Worm (Caenorhabditis elegans) whole organism, midembryonic: ENCODE results near the gene nhr-261.

Source experiments
- T22C8.4 ChIP-seq: fragments of 200-800 bp; sonication (Bioruptor generic); IDR thresholded peaks from 2 replicates; pipeline ENCODE4 v1.3.6; 2022; ENCODE audit warnings: missing genetic modification characterization, missing compliant biosample characterization
- cog-1 ChIP-seq: sonication (generic microtip); optimal IDR thresholded peaks from 2 replicates; lab custom pipeline; 2016; ENCODE audit warnings: missing genetic modification characterization, missing compliant biosample characterization
- flt-1 ChIP-seq: fragments of 200-800 bp; sonication (Bioruptor generic); IDR thresholded peaks from 2 replicates; pipeline ENCODE4 v1.3.6; 2022; ENCODE audit warnings: missing genetic modification characterization, missing compliant biosample characterization
- klf-2 ChIP-seq: fragments of 200-800 bp; sonication (Bioruptor generic); conservative IDR thresholded peaks from 2 replicates; pipeline ENCODE4 v1.3.6; 2022; ENCODE audit warnings: missing genetic modification reagents, missing genetic modification characterization, missing compliant biosample characterization
- med-1 ChIP-seq: sonication (generic microtip); optimal IDR thresholded peaks from 2 replicates; lab custom pipeline; 2017; ENCODE audit warnings: missing genetic modification characterization, mild to moderate bottlenecking, missing compliant biosample characterization, antibody characterized with exemption, missing genetic modification reagents; ENCODE audit not compliant: insufficient read depth
- ref-1 ChIP-seq: fragments of 200-800 bp; sonication (Bioruptor generic); conservative IDR thresholded peaks from 2 replicates; pipeline ENCODE4 v1.3.6; 2022; ENCODE audit warnings: missing genetic modification reagents, missing genetic modification characterization, missing compliant biosample characterization
- tab-1 ChIP-seq: fragments of 200-800 bp; sonication (Bioruptor generic); IDR thresholded peaks from 2 replicates; pipeline ENCODE4 v1.3.6; 2022; ENCODE audit warnings: missing genetic modification characterization, missing compliant biosample characterization
- ztf-23 ChIP-seq: fragments of 200-800 bp; sonication (Bioruptor generic); IDR thresholded peaks from 2 replicates; pipeline ENCODE4 v1.3.6; 2022; ENCODE audit warnings: missing genetic modification reagents, missing genetic modification characterization, missing compliant biosample characterization
- ztf-29 ChIP-seq: fragments of 200-800 bp; sonication (Bioruptor generic); IDR thresholded peaks from 2 replicates; pipeline ENCODE4 v1.3.6; 2022; ENCODE audit warnings: missing genetic modification reagents, missing genetic modification characterization, missing compliant biosample characterization

Gene nhr-261

ce11 chrII:3862053-3862452 lies 2.5 kb downstream of the nhr-261 start:
- TF ChIP-seq ztf-23 (GFP tag; lab: Robert Waterston, UW) = no peak
- TF ChIP-seq flt-1 (GFP tag; lab: Robert Waterston, UW) = no peak
- no peak for TF ChIP-seq klf-2 (GFP tag; lab: Robert Waterston, UW)
- TF ChIP-seq T22C8.4 (GFP tag; lab: Robert Waterston, UW) = no peak
- TF ChIP-seq med-1 = no peak
- TF ChIP-seq cog-1 = no peak

DNA sequence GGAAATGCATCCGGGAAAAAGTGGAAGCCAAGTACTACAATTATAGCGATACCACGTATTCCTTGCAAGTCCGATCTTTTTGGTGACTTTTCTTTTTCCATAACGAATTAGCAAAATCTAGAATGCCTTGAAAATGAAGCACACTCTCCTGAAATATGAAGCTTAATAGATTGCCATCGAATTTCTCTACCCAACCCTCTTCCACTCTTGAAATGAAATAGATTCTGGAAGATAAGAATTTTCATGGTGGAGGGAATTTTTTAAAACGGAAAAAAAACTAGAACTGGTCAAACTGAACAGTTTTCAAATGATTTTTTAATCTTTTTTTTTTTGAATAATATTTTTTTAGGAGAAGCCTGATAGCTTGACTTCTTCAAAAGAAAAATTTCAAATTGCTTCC lies 3.7 kb downstream of the nhr-261 start, which contains the start of gene oac-11:
TSS of gene oac-11 (minus strand) at position 101 of the 400 bp plus-strand sequence.
- TF ChIP-seq flt-1 (GFP tag; lab: Robert Waterston, UW) (no peak), klf-2 (GFP tag; lab: Robert Waterston, UW) (no peak), ztf-29 (no peak), ztf-23 (GFP tag; lab: Robert Waterston, UW) (no peak), T22C8.4 (GFP tag; lab: Robert Waterston, UW) (no peak), med-1 (no peak), ref-1 (GFP tag; lab: Robert Waterston, UW) (no peak), cog-1 (no peak), tab-1 (GFP tag; lab: Robert Waterston, UW) (no peak)

DNA sequence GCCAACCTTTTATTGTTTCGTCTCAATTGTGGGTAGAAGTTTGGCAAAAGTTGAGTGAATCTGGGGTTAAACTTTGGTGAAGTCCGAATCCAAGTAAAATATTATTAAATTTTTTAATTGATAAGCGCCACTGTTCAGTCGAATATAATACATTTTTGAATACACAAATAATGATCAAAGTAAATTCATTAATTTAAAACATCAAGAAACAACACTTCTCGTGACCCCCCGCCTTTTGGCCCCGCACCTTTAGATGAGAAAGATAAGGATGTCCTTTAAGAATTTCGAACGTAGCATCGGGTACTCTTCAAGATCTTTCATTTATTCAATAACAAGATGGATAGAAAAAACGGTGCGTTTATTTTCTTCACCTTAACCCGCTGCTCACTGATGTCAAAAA lies 11.9 kb downstream of the nhr-261 start, which contains the start of gene nhr-257:
TSS of gene nhr-257 (plus strand) at position 301 of the 400 bp plus-strand sequence.
- TF ChIP-seq med-1 (no peak), cog-1 (no peak), ztf-23 (GFP tag; lab: Robert Waterston, UW) (no peak), tab-1 (GFP tag; lab: Robert Waterston, UW) (no peak), ref-1 (GFP tag; lab: Robert Waterston, UW) (no peak), T22C8.4 (GFP tag; lab: Robert Waterston, UW) (no peak), flt-1 (GFP tag; lab: Robert Waterston, UW) (no peak), klf-2 (GFP tag; lab: Robert Waterston, UW) (no peak), ztf-29 (no peak)

- no peak for TF ChIP-seq klf-2 (GFP tag; lab: Robert Waterston, UW)
- TF ChIP-seq ztf-23 (GFP tag; lab: Robert Waterston, UW) = no peak
- no peak for TF ChIP-seq flt-1 (GFP tag; lab: Robert Waterston, UW)
- TF ChIP-seq tab-1 (GFP tag; lab: Robert Waterston, UW) = no peak
- no peak for TF ChIP-seq med-1
- no peak for TF ChIP-seq ztf-29
- TF ChIP-seq cog-1 = no peak
- no peak for TF ChIP-seq ref-1 (GFP tag; lab: Robert Waterston, UW)
- no peak for TF ChIP-seq T22C8.4 (GFP tag; lab: Robert Waterston, UW)
Measured at ce11 chrII:3850655-3851054, 13.9 kb downstream of the nhr-261 start, which contains the start of gene nhr-72. Gene nhr-72 (minus strand): TSS chrII:3850755.

DNA sequence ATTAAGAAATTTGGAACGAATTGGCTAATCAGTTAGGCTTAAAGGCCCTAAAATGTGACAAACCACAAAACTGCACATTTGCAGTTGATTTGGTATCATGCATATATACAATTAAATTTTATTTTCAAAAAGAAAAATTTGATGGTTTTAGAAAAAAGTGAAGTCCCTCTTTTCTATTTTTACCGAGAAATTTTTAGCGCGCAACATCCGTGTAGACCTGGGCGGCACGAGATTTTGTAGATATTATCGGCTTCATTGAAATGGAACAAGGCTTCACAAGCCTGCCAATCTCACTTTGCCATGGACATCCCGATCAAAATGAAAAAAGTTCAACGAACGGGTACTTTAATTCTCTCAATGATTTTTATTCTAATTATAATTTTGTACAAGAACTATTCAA lies 18.5 kb downstream of the nhr-261 start, which contains the start of gene C17A2.2:
TSS of gene C17A2.2 (plus strand) at position 301 of the 400 bp plus-strand sequence.
- TF ChIP-seq ref-1 (GFP tag; lab: Robert Waterston, UW) (no peak), T22C8.4 (GFP tag; lab: Robert Waterston, UW) (no peak), ztf-23 (GFP tag; lab: Robert Waterston, UW) (no peak), klf-2 (GFP tag; lab: Robert Waterston, UW) (no peak), med-1 (no peak), cog-1 (no peak), flt-1 (GFP tag; lab: Robert Waterston, UW) (no peak), tab-1 (GFP tag; lab: Robert Waterston, UW) (no peak), ztf-29 (no peak)

DNA sequence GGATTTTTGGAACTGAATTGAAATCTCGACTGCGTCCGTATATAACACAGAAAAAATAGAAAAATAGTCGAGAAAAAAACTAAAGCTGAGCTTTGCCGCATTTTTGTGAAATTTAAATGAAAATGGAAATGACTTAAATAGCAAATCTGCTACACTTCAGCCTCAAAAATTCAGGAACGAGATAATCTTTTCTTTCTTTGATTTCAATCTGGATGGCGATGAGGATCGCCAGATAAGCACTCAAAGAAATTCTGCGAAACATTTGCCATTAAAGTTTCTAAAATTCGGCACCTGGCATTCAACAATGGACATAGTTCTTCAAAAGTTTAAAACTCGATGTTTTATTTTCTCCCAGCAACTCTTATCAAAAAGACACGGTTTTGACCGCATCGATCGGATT lies 21.2 kb downstream of the nhr-261 start, which contains the start of the genes C17A2.7 and C17A2.3:
TSS of gene C17A2.7 (minus strand) at position 101 of the 400 bp plus-strand sequence.
TSS of gene C17A2.3 (plus strand) at position 305 of the 400 bp plus-strand sequence.
- TF ChIP-seq med-1 (no peak), ref-1 (GFP tag; lab: Robert Waterston, UW) (no peak), T22C8.4 (GFP tag; lab: Robert Waterston, UW) (no peak), flt-1 (GFP tag; lab: Robert Waterston, UW) (no peak), cog-1 (no peak), klf-2 (GFP tag; lab: Robert Waterston, UW) (no peak), tab-1 (GFP tag; lab: Robert Waterston, UW) (no peak), ztf-29 (no peak), ztf-23 (GFP tag; lab: Robert Waterston, UW) (no peak)

DNA sequence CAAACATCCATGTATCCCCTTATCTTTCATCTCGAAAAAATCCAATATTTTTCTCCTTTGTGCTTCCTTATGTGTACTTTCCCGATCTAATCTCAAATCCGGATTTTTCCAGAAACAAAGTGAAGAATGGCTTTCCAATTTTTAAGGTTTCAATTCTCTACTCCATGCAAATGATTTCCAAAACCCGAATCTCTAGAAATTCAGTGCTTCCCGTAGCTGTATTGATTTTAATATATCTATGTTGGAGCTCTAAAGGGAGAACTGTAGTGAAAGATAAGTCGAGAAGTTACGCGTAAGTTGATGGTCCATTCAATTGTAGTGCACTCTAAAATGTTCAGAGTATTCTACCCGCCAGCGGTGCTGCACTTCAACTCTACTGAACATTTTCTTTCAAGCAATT lies 25.0 kb downstream of the nhr-261 start, which contains the start of gene C17A2.4:
TSS of gene C17A2.4 (plus strand) at position 301 of the 400 bp plus-strand sequence.
- TF ChIP-seq klf-2 (GFP tag; lab: Robert Waterston, UW) (no peak), ref-1 (GFP tag; lab: Robert Waterston, UW) (no peak), ztf-23 (GFP tag; lab: Robert Waterston, UW) (no peak), flt-1 (GFP tag; lab: Robert Waterston, UW) (no peak), med-1 (no peak), cog-1 (no peak), tab-1 (GFP tag; lab: Robert Waterston, UW) (no peak), ztf-29 (no peak), T22C8.4 (GFP tag; lab: Robert Waterston, UW) (no peak)

ce11 chrII:3835915-3836314 lies 28.6 kb downstream of the nhr-261 start, which contains the start of gene oac-4:
Gene oac-4 (minus strand): TSS chrII:3836015.
- TF ChIP-seq ztf-29 (no peak), ref-1 (GFP tag; lab: Robert Waterston, UW) (no peak), T22C8.4 (GFP tag; lab: Robert Waterston, UW) (no peak), ztf-23 (GFP tag; lab: Robert Waterston, UW) (no peak), klf-2 (GFP tag; lab: Robert Waterston, UW) (no peak), cog-1 (no peak), tab-1 (GFP tag; lab: Robert Waterston, UW) (no peak), flt-1 (GFP tag; lab: Robert Waterston, UW) (no peak), med-1 (no peak)

DNA sequence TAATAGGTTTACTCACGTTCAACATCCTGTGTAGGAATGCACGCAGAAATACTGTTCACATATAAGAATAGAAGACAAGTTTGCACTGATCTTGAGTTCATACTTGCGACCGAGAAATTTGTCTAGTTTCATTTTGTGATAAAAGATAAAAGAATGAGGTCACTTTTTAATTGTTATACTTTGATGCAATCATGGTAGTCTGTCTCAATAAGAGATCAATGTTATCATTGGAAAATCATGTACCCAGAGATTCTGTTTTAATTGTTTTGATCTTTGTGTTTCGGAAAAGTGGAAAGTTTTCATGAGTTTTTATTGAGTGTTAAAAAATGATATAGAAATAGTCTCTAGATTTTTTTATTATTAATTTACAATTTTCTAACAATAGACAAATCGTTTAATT lies 32.2 kb downstream of the nhr-261 start, which contains the start of gene F54D10.9:
TSS of gene F54D10.9 (minus strand) at position 101 of the 400 bp plus-strand sequence.
- TF ChIP-seq ref-1 (GFP tag; lab: Robert Waterston, UW) (no peak), flt-1 (GFP tag; lab: Robert Waterston, UW) (no peak), T22C8.4 (GFP tag; lab: Robert Waterston, UW) (no peak), med-1 (no peak), ztf-23 (GFP tag; lab: Robert Waterston, UW) (no peak), cog-1 (no peak), tab-1 (GFP tag; lab: Robert Waterston, UW) (no peak), klf-2 (GFP tag; lab: Robert Waterston, UW) (no peak), ztf-29 (no peak)
